Worm (Caenorhabditis elegans): ENCODE results near the gene C18A3.7.

C18A3.7 gene

ce11 chrII:5714807-5715206 lies 15.4 kb downstream of the C18A3.7 start, which contains the start of the genes tiar-1 and lelo-4 (continued):
- TF ChIP-seq lsy-2 (tag; optimal IDR thresholded peaks at IDR 0.05), result peak; percentile 73 to 91
- TF ChIP-seq ceh-8 (GFP tag; optimal IDR thresholded peaks at IDR 0.05), result no peak
- TF ChIP-seq Y116A8C.19 (tag; optimal IDR thresholded peaks at IDR 0.05; ENCODE audit: borderline replicate concordance), result no peak
- no peak for TF ChIP-seq tlp-1 (tag; optimal IDR thresholded peaks at IDR 0.05)
- TF ChIP-seq unc-62 (GFP tag; optimal IDR thresholded peaks at IDR 0.05), result no peak
- no peak for TF ChIP-seq jun-1 (tag; optimal IDR thresholded peaks at IDR 0.05)
- no peak for TF ChIP-seq unc-98 (GFP tag; IDR thresholded peaks at IDR 0.05)
- TF ChIP-seq grh-1 (GFP tag; IDR thresholded peaks at IDR 0.05), result no peak
- TF ChIP-seq egl-27 (tag; optimal IDR thresholded peaks at IDR 0.05), result no peak
- no peak for TF ChIP-seq lin-39 (tag; optimal IDR thresholded peaks at IDR 0.05)
- TF ChIP-seq nhr-71 (tag; optimal IDR thresholded peaks at IDR 0.05), result peak; percentile 73
- TF ChIP-seq swsn-7 (tag; optimal IDR thresholded peaks at IDR 0.05), result peak; percentile 54
- TF ChIP-seq ama-1 (optimal IDR thresholded peaks at IDR 0.05), result no peak
- no peak for TF ChIP-seq ets-5 (GFP tag; IDR thresholded peaks at IDR 0.05)
- no peak for TF ChIP-seq alr-1 (tag; optimal IDR thresholded peaks at IDR 0.05; ENCODE audit: borderline replicate concordance)
- TF ChIP-seq fkh-4 (tag; optimal IDR thresholded peaks at IDR 0.05; ENCODE audit: borderline replicate concordance), result no peak
- TF ChIP-seq ztf-4 (tag; optimal IDR thresholded peaks at IDR 0.05), result no peak
- TF ChIP-seq snpc-4 (tag; optimal IDR thresholded peaks at IDR 0.05), result peak; percentile 45
- TF ChIP-seq lin-15B (tag; optimal IDR thresholded peaks at IDR 0.05), result peak; percentile 78
- TF ChIP-seq C04F5.9 (tag; optimal IDR thresholded peaks at IDR 0.05), result no peak
- TF ChIP-seq hpl-2 (GFP tag; optimal IDR thresholded peaks at IDR 0.05), result no peak
- no peak for TF ChIP-seq ceh-90 (tag; optimal IDR thresholded peaks at IDR 0.05)
- TF ChIP-seq elt-3 (tag; optimal IDR thresholded peaks at IDR 0.05), result peak in 1 of 6 experiments; percentile 58
- no peak for TF ChIP-seq elt-2 (tag; optimal IDR thresholded peaks at IDR 0.05)
- no peak for TF ChIP-seq dsc-1 (tag; optimal IDR thresholded peaks at IDR 0.05)
- TF ChIP-seq unc-130 (tag; optimal IDR thresholded peaks at IDR 0.05), result peak; percentile 77
- TF ChIP-seq lin-35 (GFP tag; optimal IDR thresholded peaks at IDR 0.05), result peak; percentile 92 to 95
- peak; percentile 29 for TF ChIP-seq unc-86 (tag; optimal IDR thresholded peaks at IDR 0.05)
- peak; percentile 74 for TF ChIP-seq rnt-1 (tag; optimal IDR thresholded peaks at IDR 0.05)
- peak in 2 of 3 experiments; percentile 32 to 69 for TF ChIP-seq ceh-82 (tag; optimal IDR thresholded peaks at IDR 0.05)
- no peak for TF ChIP-seq egl-13 (tag; optimal IDR thresholded peaks at IDR 0.05)
- TF ChIP-seq mdl-1 (tag; optimal IDR thresholded peaks at IDR 0.05), result peak in 1 of 2 experiments; percentile 3
- peak; percentile 50 for TF ChIP-seq isw-1 (GFP tag; IDR thresholded peaks at IDR 0.05)
- no peak for TF ChIP-seq pag-3 (tag; optimal IDR thresholded peaks at IDR 0.05; ENCODE audit: borderline replicate concordance, insufficient read depth)
- TF ChIP-seq xbp-1 (tag; optimal IDR thresholded peaks at IDR 0.05), result peak; percentile 63
- no peak for TF ChIP-seq vab-15 (tag; optimal IDR thresholded peaks at IDR 0.05)
- TF ChIP-seq ces-1 (GFP tag; optimal IDR thresholded peaks at IDR 0.05), result no peak
- peak; percentile 57 for TF ChIP-seq F16B12.6 (tag; optimal IDR thresholded peaks at IDR 0.05)
- TF ChIP-seq nhr-19 (GFP tag; conservative IDR thresholded peaks at IDR 0.05), result peak; percentile 50
- TF ChIP-seq nhr-84 (tag; optimal IDR thresholded peaks at IDR 0.05), result no peak
- TF ChIP-seq efl-3 (GFP tag; optimal IDR thresholded peaks at IDR 0.05), result no peak
- TF ChIP-seq mef-2 (tag; optimal IDR thresholded peaks at IDR 0.05), result no peak
- TF ChIP-seq nhr-90 (tag; optimal IDR thresholded peaks at IDR 0.05; ENCODE audit: poor library complexity), result peak; percentile 19
- TF ChIP-seq nhr-76 (tag; optimal IDR thresholded peaks at IDR 0.05), result no peak
- no peak for TF ChIP-seq ceh-63 (GFP tag; optimal IDR thresholded peaks at IDR 0.05)
- peak; percentile 60 for TF ChIP-seq fos-1 (tag; optimal IDR thresholded peaks at IDR 0.05)
- no peak for TF ChIP-seq aly-2 (tag; optimal IDR thresholded peaks at IDR 0.05)
- TF ChIP-seq nhr-20 (tag; optimal IDR thresholded peaks at IDR 0.05), result peak; percentile 68
- TF ChIP-seq tbx-2 (tag; optimal IDR thresholded peaks at IDR 0.05), result peak; percentile 57
- TF ChIP-seq hlh-17 (GFP tag; optimal IDR thresholded peaks at IDR 0.05; ENCODE audit: borderline replicate concordance), result no peak
- TF ChIP-seq nhr-237 (tag; optimal IDR thresholded peaks at IDR 0.05), result no peak
- TF ChIP-seq efl-1 (optimal IDR thresholded peaks at IDR 0.05), result peak; percentile 24 to 91
- peak; percentile 90 to 98 for TF ChIP-seq efl-1 (GFP tag; optimal IDR thresholded peaks at IDR 0.05 in 1 of 2)
